Worm (Caenorhabditis elegans) whole organism, L4/young adult: ENCODE results near the gene dph-7.

ENCODE experiments used
- W03F9.2 ChIP-seq: fragments of 150-350 bp; optimal IDR thresholded peaks from 2 replicates; lab custom pipeline; 2014; ENCODE audit warnings: missing biosample characterization, missing genetic modification characterization
- dao-5 ChIP-seq: sonication (generic microtip); optimal IDR thresholded peaks from 2 replicates; lab custom pipeline; 2016; ENCODE audit warnings: missing genotype, missing genetic modification characterization, moderate library complexity, missing compliant biosample characterization
- him-1 ChIP-seq: sonication (generic microtip); optimal IDR thresholded peaks from 2 replicates; lab custom pipeline; 2016; ENCODE audit warnings: missing genotype, missing genetic modification reagents, missing genetic modification characterization, missing compliant biosample characterization

dph-7 gene

DNA sequence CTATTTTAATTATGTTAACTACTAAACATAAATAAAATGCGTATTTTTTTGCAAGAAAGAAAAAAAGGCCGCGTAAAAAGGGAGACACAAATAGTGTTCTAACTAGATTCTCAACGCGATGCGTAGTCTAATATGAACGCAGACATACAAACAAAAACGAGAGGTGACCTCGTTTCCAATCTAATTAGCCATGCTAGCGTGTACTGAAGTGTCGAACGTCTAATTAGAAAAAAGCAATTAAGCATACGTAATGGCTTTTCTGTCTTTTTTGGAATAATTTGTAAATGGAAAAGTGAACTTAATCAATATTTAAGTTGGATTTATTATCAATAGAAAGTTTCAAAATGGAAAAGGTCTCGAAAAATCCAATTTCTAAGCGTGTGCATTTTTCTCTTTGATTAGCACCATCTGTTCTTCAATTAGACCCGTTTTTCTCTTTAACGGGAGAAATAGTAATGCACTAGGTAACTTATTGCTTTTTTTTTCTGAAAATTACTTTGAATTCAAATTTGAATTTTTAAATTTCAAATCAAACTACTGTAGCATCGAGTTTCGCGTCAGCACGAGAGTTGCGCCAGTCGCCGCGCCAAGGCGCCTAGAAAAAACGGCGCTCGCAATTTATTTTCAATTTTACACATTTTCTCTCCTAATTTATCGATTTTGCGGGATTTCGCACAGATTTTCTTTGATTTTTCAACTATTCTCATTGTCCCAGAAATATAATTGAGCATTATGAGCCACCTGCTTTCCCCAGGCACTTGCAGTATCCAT is 25.8 kb downstream of the dph-7 start:
- TF ChIP-seq dao-5 (tag; lab: Kevin White, UChicago), result no peak
- TF ChIP-seq W03F9.2 (tag; lab: Kevin White, UChicago), result peak; percentile 25

DNA sequence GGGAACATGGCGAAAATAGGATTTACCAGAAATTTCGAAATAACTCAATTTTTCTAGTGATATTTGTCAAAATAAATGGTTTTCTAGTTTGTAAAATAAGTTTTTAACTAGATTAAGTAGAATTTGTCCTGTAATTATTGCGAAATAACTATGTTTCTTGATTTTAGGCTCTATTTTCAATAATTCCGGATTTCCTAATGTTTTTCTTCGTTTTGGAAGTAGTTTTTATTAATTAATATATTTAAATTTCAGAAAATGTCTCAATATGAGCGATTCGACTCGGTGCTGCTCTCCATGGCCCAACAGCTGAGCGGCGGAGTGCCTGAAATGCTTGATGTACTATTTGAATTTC is 26.3 kb downstream of the dph-7 start, which contains the start of gene nud-1:
Gene nud-1 (plus strand): TSS at position 253 of the 352 bp plus-strand sequence.
- TF ChIP-seq W03F9.2 (tag; lab: Kevin White, UChicago) (no peak), him-1 (tag; lab: Kevin White, UChicago) (no peak), dao-5 (tag; lab: Kevin White, UChicago) (no peak)

- TF ChIP-seq W03F9.2 (tag; lab: Kevin White, UChicago) (no peak), dao-5 (tag; lab: Kevin White, UChicago) (no peak), him-1 (tag; lab: Kevin White, UChicago) (no peak)
These were observed 27.3 kb downstream of the dph-7 start, which contains the start of gene dro-1 for ce11 chrIII:13342079-13342734. Gene dro-1, plus strand, starts transcription at chrIII:13342684.

DNA sequence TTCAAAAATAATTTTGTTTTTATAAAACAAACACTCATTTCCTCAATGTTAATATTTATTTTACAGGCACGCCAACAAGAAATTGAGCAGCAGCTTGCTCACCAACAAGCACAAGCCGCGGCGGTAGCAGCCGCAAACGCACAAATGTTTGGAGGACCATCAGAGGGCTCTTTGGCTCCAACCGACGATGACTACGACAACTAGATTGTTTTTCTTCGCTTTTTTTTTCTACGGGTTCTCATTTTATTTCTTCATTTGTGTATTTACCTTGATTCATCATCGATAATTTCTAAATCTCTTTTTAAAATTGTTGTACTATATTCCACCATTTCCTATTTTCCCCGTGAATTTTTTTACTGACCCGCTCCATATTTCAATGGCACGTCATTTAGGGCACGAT is 28.2 kb downstream of the dph-7 start, which contains the start of gene ife-1:
Gene ife-1 (plus strand): TSS at position 301 of the 400 bp plus-strand sequence.
- TF ChIP-seq W03F9.2 (tag; lab: Kevin White, UChicago) (no peak), him-1 (tag; lab: Kevin White, UChicago) (no peak), dao-5 (tag; lab: Kevin White, UChicago) (no peak)

DNA sequence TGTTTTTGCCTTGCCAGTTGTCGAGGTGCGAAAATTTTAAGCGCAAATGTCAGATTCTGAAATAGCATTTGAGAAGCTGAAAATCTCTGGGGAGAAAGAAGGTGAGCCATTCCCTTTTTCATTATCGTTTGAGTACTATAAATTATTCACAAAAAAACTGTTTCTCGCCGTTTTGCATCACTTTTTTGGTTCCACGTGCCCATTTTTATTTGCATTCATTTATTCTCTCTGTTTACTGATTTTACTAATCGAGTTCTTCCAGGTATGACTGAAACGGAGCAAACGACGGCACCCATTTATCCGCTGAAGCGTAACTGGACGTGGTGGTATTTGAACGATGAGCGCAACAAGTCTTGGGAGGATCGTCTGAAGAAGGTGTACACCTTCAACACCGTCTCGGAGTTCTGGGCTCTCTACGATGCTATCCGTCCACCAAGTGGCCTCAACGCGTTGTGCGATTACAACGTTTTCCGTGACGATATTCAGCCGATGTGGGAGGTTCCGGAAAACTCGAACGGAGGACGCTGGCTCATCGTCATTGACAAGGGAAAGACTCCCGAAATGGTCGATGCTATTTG is 28.7 kb downstream of the dph-7 start:
- TF ChIP-seq him-1 (tag; lab: Kevin White, UChicago), result no peak

ce11 chrIII:13344538-13345136 is 29.7 kb downstream of the dph-7 start, which contains the start of gene acaa-2:
Gene acaa-2, plus strand, starts transcription at chrIII:13344937.
- TF ChIP-seq him-1 (tag; lab: Kevin White, UChicago), result no peak
- TF ChIP-seq W03F9.2 (tag; lab: Kevin White, UChicago), result peak; percentile 10
- peak; percentile 27 for TF ChIP-seq dao-5 (tag; lab: Kevin White, UChicago)

- TF ChIP-seq him-1 (tag; lab: Kevin White, UChicago), result no peak
- no peak for TF ChIP-seq W03F9.2 (tag; lab: Kevin White, UChicago)
- TF ChIP-seq dao-5 (tag; lab: Kevin White, UChicago), result no peak
These were observed 31.9 kb downstream of the dph-7 start, which contains the start of gene mtm-6 for ce11 chrIII:13346785-13347184. Gene mtm-6, plus strand, starts transcription at chrIII:13347085.

- TF ChIP-seq dao-5 (tag; lab: Kevin White, UChicago), result no peak
- no peak for TF ChIP-seq him-1 (tag; lab: Kevin White, UChicago)
- no peak for TF ChIP-seq W03F9.2 (tag; lab: Kevin White, UChicago)
These were observed 32.9 kb downstream of the dph-7 start for ce11 chrIII:13347782-13348327.

ce11 chrIII:13348891-13349290 is 34.0 kb downstream of the dph-7 start:
- no peak for TF ChIP-seq dao-5 (tag; lab: Kevin White, UChicago)
- no peak for TF ChIP-seq W03F9.2 (tag; lab: Kevin White, UChicago)
- no peak for TF ChIP-seq him-1 (tag; lab: Kevin White, UChicago)

ce11 chrIII:13350964-13351363 is 36.0 kb downstream of the dph-7 start:
- TF ChIP-seq dao-5 (tag; lab: Kevin White, UChicago) (no peak), him-1 (tag; lab: Kevin White, UChicago) (no peak), W03F9.2 (tag; lab: Kevin White, UChicago) (no peak)

DNA sequence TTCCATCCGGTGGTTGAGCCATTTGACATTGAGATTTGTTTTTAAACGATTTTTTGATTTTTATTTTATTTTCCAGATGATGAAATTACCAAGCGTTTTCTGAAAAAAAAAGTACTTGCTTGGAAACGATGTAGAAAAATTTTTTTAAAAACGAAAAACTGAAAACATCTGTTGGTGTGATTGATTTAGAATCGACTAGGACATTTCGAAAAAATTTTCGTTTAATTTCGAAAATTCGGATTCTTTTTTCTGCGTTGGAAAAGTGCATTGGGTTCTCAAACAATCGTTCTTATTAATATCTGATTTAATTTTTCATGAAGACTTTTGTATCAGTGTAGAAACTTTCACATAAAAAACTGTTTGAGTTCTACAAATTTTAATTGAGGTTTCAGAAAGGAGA is 44.3 kb downstream of the dph-7 start, which contains the start of gene F53A2.9:
Gene F53A2.9 (minus strand): TSS at position 101 of the 400 bp plus-strand sequence.
- TF ChIP-seq dao-5 (tag; lab: Kevin White, UChicago), result no peak
- no peak for TF ChIP-seq him-1 (tag; lab: Kevin White, UChicago)
- TF ChIP-seq W03F9.2 (tag; lab: Kevin White, UChicago), result no peak

DNA sequence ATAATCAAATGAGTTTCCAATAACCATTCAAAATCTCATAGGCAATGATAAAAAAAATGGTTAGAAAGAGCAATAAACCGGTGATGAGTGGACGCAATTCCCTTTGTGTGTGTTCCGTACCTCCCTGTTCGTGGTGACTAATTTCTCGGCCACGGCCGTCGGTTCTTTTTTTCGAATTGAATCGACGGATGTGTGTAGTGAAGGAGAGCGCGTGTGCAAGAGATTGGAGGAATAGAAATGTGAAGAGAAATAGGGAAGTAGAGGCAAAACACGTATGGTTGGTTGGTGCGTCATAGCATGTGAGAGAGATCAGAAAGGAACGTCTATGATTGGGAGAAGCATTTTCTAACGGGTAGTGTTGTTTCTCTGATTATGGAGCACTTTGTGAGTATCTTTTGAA is 44.9 kb downstream of the dph-7 start:
- peak; percentile 28 for TF ChIP-seq W03F9.2 (tag; lab: Kevin White, UChicago)
- no peak for TF ChIP-seq him-1 (tag; lab: Kevin White, UChicago)
- TF ChIP-seq dao-5 (tag; lab: Kevin White, UChicago), result no peak
